Worm (Caenorhabditis elegans): ENCODE results near the gene gst-38.

gst-38 gene

ce11 chrV:15880705-15881104 is 35.2 kb downstream of the gst-38 start:
- TF ChIP-seq pqm-1 (tag; optimal IDR thresholded peaks at IDR 0.05) (no peak), hlh-15 (tag; optimal IDR thresholded peaks at IDR 0.05) (no peak), elt-2 (tag; optimal IDR thresholded peaks at IDR 0.05) (peak; percentile 32)

ce11 chrV:15880033-15880432 is 35.8 kb downstream of the gst-38 start:
- TF ChIP-seq syd-9 (tag; optimal IDR thresholded peaks at IDR 0.05) (no peak), hlh-15 (tag; optimal IDR thresholded peaks at IDR 0.05) (no peak), tbx-2 (tag; optimal IDR thresholded peaks at IDR 0.05) (no peak), ets-4 (tag; optimal IDR thresholded peaks at IDR 0.05) (no peak), npax-4 (tag; optimal IDR thresholded peaks at IDR 0.05) (no peak), pat-9 (tag; optimal IDR thresholded peaks at IDR 0.05) (no peak), lin-11 (tag; optimal IDR thresholded peaks at IDR 0.05) (no peak), ceh-31 (tag; optimal IDR thresholded peaks at IDR 0.05) (no peak), elt-2 (tag; optimal IDR thresholded peaks at IDR 0.05) (no peak), rnt-1 (tag; optimal IDR thresholded peaks at IDR 0.05) (no peak), mec-3 (tag; optimal IDR thresholded peaks at IDR 0.05; ENCODE audit: borderline replicate concordance) (no peak), tbx-7 (tag; optimal IDR thresholded peaks at IDR 0.05) (no peak), che-1 (tag; optimal IDR thresholded peaks at IDR 0.05) (no peak), pax-1 (tag; optimal IDR thresholded peaks at IDR 0.05) (no peak), pha-2 (tag; optimal IDR thresholded peaks at IDR 0.05) (no peak), ahr-1 (tag; optimal IDR thresholded peaks at IDR 0.05) (no peak), pqm-1 (tag; optimal IDR thresholded peaks at IDR 0.05) (no peak), C08G9.2 (tag; optimal IDR thresholded peaks at IDR 0.05) (no peak), dve-1 (tag; optimal IDR thresholded peaks at IDR 0.05) (no peak), nhr-232 (tag; optimal IDR thresholded peaks at IDR 0.05) (no peak)

- no peak for TF ChIP-seq ceh-22 (tag; optimal IDR thresholded peaks at IDR 0.05)
Measured at ce11 chrV:15879508-15879907, 36.4 kb downstream of the gst-38 start, which contains the start of gene nhr-84. Gene nhr-84 (minus strand): TSS chrV:15879608.

ce11 chrV:15876308-15876707 is 39.6 kb downstream of the gst-38 start, which contains the start of gene nhr-102:
Gene nhr-102 (minus strand): TSS chrV:15876408.
- TF ChIP-seq ref-2 (tag; optimal IDR thresholded peaks at IDR 0.05) (no peak), unc-42 (tag; optimal IDR thresholded peaks at IDR 0.05) (no peak), ets-4 (tag; optimal IDR thresholded peaks at IDR 0.05) (no peak), pqm-1 (tag; optimal IDR thresholded peaks at IDR 0.05) (no peak), ceh-9 (tag; optimal IDR thresholded peaks at IDR 0.05) (no peak), unc-55 (GFP tag; optimal IDR thresholded peaks at IDR 0.05) (no peak), mec-3 (tag; optimal IDR thresholded peaks at IDR 0.05; ENCODE audit: borderline replicate concordance) (no peak), ceh-2 (tag; optimal IDR thresholded peaks at IDR 0.05) (no peak), ceh-6 (GFP tag; optimal IDR thresholded peaks at IDR 0.05) (no peak), madf-2 (tag; optimal IDR thresholded peaks at IDR 0.05) (no peak), fkh-10 (GFP tag; optimal IDR thresholded peaks at IDR 0.05) (no peak)

- peak; percentile 99 for TF ChIP-seq ceh-19 (GFP tag; optimal IDR thresholded peaks at IDR 0.05)
- TF ChIP-seq hlh-6 (tag; optimal IDR thresholded peaks at IDR 0.05): peak; percentile 99
- TF ChIP-seq pqm-1 (tag; optimal IDR thresholded peaks at IDR 0.05): peak; percentile 99
- peak; percentile 98 for TF ChIP-seq ahr-1 (tag; optimal IDR thresholded peaks at IDR 0.05)
- peak; percentile 99 for TF ChIP-seq ztf-16 (tag; optimal IDR thresholded peaks at IDR 0.05)
- peak; percentile 88 for TF ChIP-seq ets-4 (tag; optimal IDR thresholded peaks at IDR 0.05)
- TF ChIP-seq fax-1 (tag; optimal IDR thresholded peaks at IDR 0.05): peak; percentile 96
- peak; percentile 99 for TF ChIP-seq ttx-3 (tag; optimal IDR thresholded peaks at IDR 0.05)
- peak; percentile 93 for TF ChIP-seq ceh-31 (tag; optimal IDR thresholded peaks at IDR 0.05)
- peak; percentile 99 for TF ChIP-seq gmeb-2 (tag; optimal IDR thresholded peaks at IDR 0.05)
- TF ChIP-seq unc-3 (GFP tag; conservative IDR thresholded peaks at IDR 0.05): peak; percentile 99
- TF ChIP-seq unc-3 (tag; optimal IDR thresholded peaks at IDR 0.05): peak; percentile 99
- peak; percentile 99 for TF ChIP-seq T23F11.4 (GFP tag; optimal IDR thresholded peaks at IDR 0.05)
- TF ChIP-seq ceh-6 (GFP tag; optimal IDR thresholded peaks at IDR 0.05): peak; percentile 99
- no peak for TF ChIP-seq pax-1 (tag; optimal IDR thresholded peaks at IDR 0.05)
- TF ChIP-seq sdc-2 (tag; optimal IDR thresholded peaks at IDR 0.05): peak; percentile 93
- peak; percentile 86 for TF ChIP-seq unc-42 (tag; optimal IDR thresholded peaks at IDR 0.05)
- no peak for TF ChIP-seq pha-4 (tag; optimal IDR thresholded peaks at IDR 0.05)
- peak; percentile 99 for TF ChIP-seq unc-86 (tag; optimal IDR thresholded peaks at IDR 0.05)
- peak; percentile 99 for TF ChIP-seq nhr-232 (tag; optimal IDR thresholded peaks at IDR 0.05)
- no peak for TF ChIP-seq ama-1 (optimal IDR thresholded peaks at IDR 0.05)
- peak; percentile 99 for TF ChIP-seq eyg-1 (tag; optimal IDR thresholded peaks at IDR 0.05)
- TF ChIP-seq pag-3 (tag; optimal IDR thresholded peaks at IDR 0.05; ENCODE audit: borderline replicate concordance): peak; percentile 96
- TF ChIP-seq syd-9 (tag; optimal IDR thresholded peaks at IDR 0.05): peak; percentile 99
- TF ChIP-seq sox-2 (GFP tag; IDR thresholded peaks at IDR 0.05): peak; percentile 98
Measured at ce11 chrV:15873762-15874161, 42.1 kb downstream of the gst-38 start.
